Worm (Caenorhabditis elegans) whole organism, L4 larva: Measurements from ENCODE around the gene T12B5.14.

ENCODE experiments used
- F44E2.7 ChIP-seq: fragments of 200-800 bp; sonication (Bioruptor generic); IDR thresholded peaks from 2 replicates; pipeline ENCODE4 v2.1.2; 2022; ENCODE audit warnings: missing genetic modification characterization, missing compliant biosample characterization
- F49E8.2 ChIP-seq: sonication (generic microtip); optimal IDR thresholded peaks from 2 replicates; lab custom pipeline; 2016; ENCODE audit warnings: missing compliant biosample characterization, mild to moderate bottlenecking, missing genetic modification characterization, borderline replicate concordance
- T20F7.1 ChIP-seq: fragments of 200-800 bp; sonication (Bioruptor generic); optimal IDR thresholded peaks from 2 replicates; lab custom pipeline; 2018; ENCODE audit warnings: mild to moderate bottlenecking, missing genetic modification characterization, missing compliant biosample characterization
- Y75B8A.6 ChIP-seq: fragments of 200-800 bp; sonication (Bioruptor generic); IDR thresholded peaks from 2 replicates; pipeline ENCODE4 v1.3.6; 2022; ENCODE audit warnings: missing genetic modification reagents, missing genetic modification characterization, missing compliant biosample characterization
- ZK337.2 ChIP-seq: fragments of 200-800 bp; sonication (Bioruptor generic); IDR thresholded peaks from 2 replicates; pipeline ENCODE4 v1.3.6; 2022; ENCODE audit warnings: missing genetic modification reagents, missing genetic modification characterization, missing compliant biosample characterization
- ZK546.5 ChIP-seq, 2 experiments: sonication (generic microtip); optimal IDR thresholded peaks; 2 replicates each; lab custom pipeline; 2017; ENCODE audit warnings: missing biosample characterization in 2 of 2, missing genetic modification characterization in 2 of 2
- aha-1 ChIP-seq: fragments of 150-350 bp; peaks from one replicate; lab custom pipeline; 2014; ENCODE audit warnings: missing biosample characterization, missing genetic modification characterization
- attf-4 ChIP-seq: sonication (generic microtip); optimal IDR thresholded peaks from 3 replicates; lab custom pipeline; 2017; ENCODE audit warnings: missing biosample characterization, missing genetic modification characterization
- ces-1 ChIP-seq: fragments of 150-350 bp; sonication (generic microtip); optimal IDR thresholded peaks from 4 replicates; lab custom pipeline; 2014; ENCODE audit warnings: missing biosample characterization, missing genetic modification reagents, missing genetic modification characterization
- cey-2 ChIP-seq: sonication (generic microtip); optimal IDR thresholded peaks from 3 replicates; lab custom pipeline; 2017; ENCODE audit warnings: missing genetic modification characterization, mild to moderate bottlenecking, missing compliant biosample characterization, antibody characterized with exemption, borderline replicate concordance; ENCODE audit not compliant: insufficient read depth
- ctbp-1 ChIP-seq: fragments of 200-800 bp; sonication (Bioruptor generic); IDR thresholded peaks from 2 replicates; pipeline ENCODE4 v1.3.6; 2022; ENCODE audit warnings: missing genetic modification reagents, missing genetic modification characterization, missing compliant biosample characterization
- daf-19 ChIP-seq: fragments of 200-800 bp; sonication (Bioruptor generic); conservative IDR thresholded peaks from 2 replicates; pipeline ENCODE4 v1.3.6; 2022; ENCODE audit warnings: missing genetic modification characterization, missing compliant biosample characterization
- daf-8 ChIP-seq: fragments of 200-800 bp; sonication (Bioruptor generic); IDR thresholded peaks from 2 replicates; pipeline ENCODE4 v1.3.6; 2022; ENCODE audit warnings: missing genetic modification characterization, missing compliant biosample characterization
- dmd-8 ChIP-seq: fragments of 200-800 bp; sonication (Bioruptor generic); IDR thresholded peaks from 2 replicates; pipeline ENCODE4 v1.3.6; 2022; ENCODE audit warnings: missing genetic modification characterization, missing compliant biosample characterization
- dpl-1 ChIP-seq: fragments of 150-350 bp; optimal IDR thresholded peaks from 2 replicates; lab custom pipeline; 2014; ENCODE audit warnings: missing biosample characterization, missing genetic modification reagents, missing genetic modification characterization
- dve-1 ChIP-seq: sonication (generic microtip); optimal IDR thresholded peaks from 2 replicates; lab custom pipeline; 2017; ENCODE audit warnings: antibody characterized with exemption, mild to moderate bottlenecking, missing genetic modification characterization, missing compliant biosample characterization; ENCODE audit not compliant: insufficient read depth
- fkh-10 ChIP-seq: fragments of 150-350 bp; optimal IDR thresholded peaks from 2 replicates; lab custom pipeline; 2014; ENCODE audit warnings: missing biosample characterization, missing genetic modification reagents, missing genetic modification characterization
- gei-8 ChIP-seq: fragments of 200-800 bp; sonication (Bioruptor generic); optimal IDR thresholded peaks from 2 replicates; lab custom pipeline; 2018; ENCODE audit warnings: mild to moderate bottlenecking, missing genetic modification characterization, missing compliant biosample characterization
- hif-1 ChIP-seq, 2 experiments: sonication (generic microtip); optimal IDR thresholded peaks; 2 replicates each; lab custom pipeline; 2016 to 2017; ENCODE audit warnings: missing compliant biosample characterization in 2 of 2, missing genetic modification characterization in 2 of 2, missing genetic modification reagents in 2 of 2, missing genotype in 2 of 2, mild to moderate bottlenecking in 1 of 2
- hlh-11 ChIP-seq: fragments of 200-800 bp; sonication (Bioruptor generic); optimal IDR thresholded peaks from 2 replicates; lab custom pipeline; 2018; ENCODE audit warnings: mild to moderate bottlenecking, missing genetic modification characterization, missing compliant biosample characterization
- hlh-30 ChIP-seq: sonication (generic microtip); optimal IDR thresholded peaks from 2 replicates; lab custom pipeline; 2017; ENCODE audit warnings: antibody characterized with exemption, mild to moderate bottlenecking, missing genetic modification characterization, missing compliant biosample characterization; ENCODE audit not compliant: insufficient read depth
- lim-7 ChIP-seq: fragments of 200-800 bp; sonication (Bioruptor generic); IDR thresholded peaks from 2 replicates; pipeline ENCODE4 v1.3.6; 2022; ENCODE audit warnings: missing genetic modification characterization, missing compliant biosample characterization
- lin-1 ChIP-seq: fragments of 200-800 bp; sonication (Bioruptor generic); IDR thresholded peaks from 2 replicates; pipeline ENCODE4 v1.3.6; 2022; ENCODE audit warnings: missing genetic modification reagents, missing genetic modification characterization, missing compliant biosample characterization
- lin-15B ChIP-seq: fragments of 150-350 bp; sonication (generic microtip); optimal IDR thresholded peaks from 3 replicates; lab custom pipeline; 2014; ENCODE audit warnings: missing biosample characterization, missing genetic modification characterization
- lsy-2 ChIP-seq, 2 experiments: fragments of 150-350 bp in 1 of 2; sonication (generic microtip) in 1 of 2; optimal IDR thresholded peaks; 2 replicates each; lab custom pipeline; 2014 to 2017; ENCODE audit warnings: missing biosample characterization in 2 of 2, missing genetic modification characterization in 2 of 2
- madf-5 ChIP-seq, 2 experiments: fragments of 200-800 bp; sonication (Bioruptor generic); IDR thresholded peaks; 2 replicates each; pipeline ENCODE4 v1.3.6; 2022; ENCODE audit warnings: missing compliant biosample characterization in 2 of 2, missing genetic modification characterization in 2 of 2
- mdl-1 ChIP-seq, 2 experiments: fragments of 150-350 bp in 1 of 2; sonication (generic microtip) in 1 of 2; optimal IDR thresholded peaks; 2 replicates each; lab custom pipeline; 2014 to 2017; ENCODE audit warnings: missing biosample characterization in 2 of 2, missing genetic modification characterization in 2 of 2
- nhr-111 ChIP-seq: fragments of 200-800 bp; sonication (Bioruptor generic); optimal IDR thresholded peaks from 2 replicates; lab custom pipeline; 2018; ENCODE audit warnings: mild to moderate bottlenecking, missing genetic modification characterization, missing compliant biosample characterization
- nhr-237 ChIP-seq: sonication (generic microtip); optimal IDR thresholded peaks from 2 replicates; lab custom pipeline; 2017; ENCODE audit warnings: missing biosample characterization, missing genetic modification characterization
- nhr-28 ChIP-seq: fragments of 150-350 bp; optimal IDR thresholded peaks from 2 replicates; lab custom pipeline; 2014; ENCODE audit warnings: missing biosample characterization, missing genetic modification characterization
- nhr-41 ChIP-seq: fragments of 200-800 bp; sonication (Bioruptor generic); IDR thresholded peaks from 2 replicates; pipeline ENCODE4 v1.3.6; 2022; ENCODE audit warnings: missing genetic modification reagents, missing genetic modification characterization, missing compliant biosample characterization
- pha-4 ChIP-seq, 2 experiments: fragments of 150-350 bp in 1 of 2; fragments of 200-800 bp in 1 of 2; sonication (Bioruptor generic) in 1 of 2; IDR thresholded peaks in 1 of 2; optimal IDR thresholded peaks in 1 of 2; 2 replicates each; pipeline versions ENCODE4 v1.3.6 to Lab custom; 2014 to 2022; ENCODE audit warnings: missing genetic modification characterization in 2 of 2, missing genetic modification reagents in 2 of 2, missing biosample characterization in 1 of 2, missing compliant biosample characterization in 1 of 2
- pqm-1 ChIP-seq: sonication (generic microtip); optimal IDR thresholded peaks from 2 replicates; lab custom pipeline; 2017; ENCODE audit warnings: missing biosample characterization, missing genetic modification characterization
- spr-3 ChIP-seq: fragments of 200-800 bp; sonication (Bioruptor generic); optimal IDR thresholded peaks from 2 replicates; lab custom pipeline; 2018; ENCODE audit warnings: mild to moderate bottlenecking, missing genetic modification characterization, missing compliant biosample characterization
- tag-97 ChIP-seq: fragments of 200-800 bp; sonication (Bioruptor generic); IDR thresholded peaks from 2 replicates; pipeline ENCODE4 v1.3.6; 2022; ENCODE audit warnings: missing genetic modification characterization, missing compliant biosample characterization
- unc-130 ChIP-seq: sonication (generic microtip); optimal IDR thresholded peaks from 2 replicates; lab custom pipeline; 2016; ENCODE audit warnings: missing genetic modification reagents, missing genetic modification characterization, missing compliant biosample characterization
- unc-39 ChIP-seq: sonication (generic microtip); optimal IDR thresholded peaks from 2 replicates; lab custom pipeline; 2017; ENCODE audit warnings: missing biosample characterization, missing genetic modification characterization

Gene T12B5.14

DNA sequence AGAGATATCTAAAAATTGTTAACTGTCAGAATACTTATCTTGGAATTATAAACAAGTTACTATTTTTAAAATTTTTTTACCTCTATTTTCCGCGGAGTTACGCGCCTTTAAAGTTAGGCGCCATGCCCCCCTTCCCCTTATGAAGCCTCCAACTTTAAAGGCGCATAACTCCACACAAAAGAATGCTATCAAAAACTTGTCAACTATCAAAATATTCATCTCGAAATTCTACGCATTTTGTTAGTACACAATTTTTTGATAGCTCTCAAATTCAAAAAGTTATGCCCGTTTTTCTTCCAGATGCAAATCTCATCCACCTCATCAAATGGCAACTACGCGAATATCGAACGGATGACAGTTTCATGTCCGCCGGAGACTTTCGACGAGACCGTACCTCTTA, 28.3 kb downstream of the T12B5.14 start, which contains the start of gene tbc-10:
Gene tbc-10 (plus strand): TSS at position 301 of the 400 bp plus-strand sequence.
- TF ChIP-seq aha-1 (tag; lab: Kevin White, UChicago) (no peak), dve-1 (tag; lab: Kevin White, UChicago) (no peak), spr-3 (GFP tag; lab: Kevin White, UChicago) (no peak), unc-130 (GFP tag; lab: Kevin White, UChicago) (no peak), hlh-11 (tag; lab: Kevin White, UChicago) (no peak), lim-7 (GFP tag; lab: Robert Waterston, UW) (no peak), gei-8 (no peak), ZK546.5 (tag; optimal IDR thresholded peaks at IDR 0.05; lab: Kevin White, UChicago) (no peak), attf-4 (no peak), Y75B8A.6 (GFP tag; lab: Robert Waterston, UW) (no peak), nhr-28 (no peak), cey-2 (tag; lab: Kevin White, UChicago) (no peak), pha-4 (GFP tag; IDR thresholded peaks at IDR 0.05; lab: Robert Waterston, UW) (no peak), pha-4 (tag; optimal IDR thresholded peaks at IDR 0.05; lab: Kevin White, UChicago) (no peak), hif-1 (tag; optimal IDR thresholded peaks at IDR 0.05; lab: Kevin White, UChicago) (no peak), unc-39 (tag; lab: Kevin White, UChicago) (no peak), daf-8 (no peak), lin-1 (GFP tag; lab: Robert Waterston, UW) (no peak), dpl-1 (GFP tag; lab: Kevin White, UChicago) (no peak)

DNA sequence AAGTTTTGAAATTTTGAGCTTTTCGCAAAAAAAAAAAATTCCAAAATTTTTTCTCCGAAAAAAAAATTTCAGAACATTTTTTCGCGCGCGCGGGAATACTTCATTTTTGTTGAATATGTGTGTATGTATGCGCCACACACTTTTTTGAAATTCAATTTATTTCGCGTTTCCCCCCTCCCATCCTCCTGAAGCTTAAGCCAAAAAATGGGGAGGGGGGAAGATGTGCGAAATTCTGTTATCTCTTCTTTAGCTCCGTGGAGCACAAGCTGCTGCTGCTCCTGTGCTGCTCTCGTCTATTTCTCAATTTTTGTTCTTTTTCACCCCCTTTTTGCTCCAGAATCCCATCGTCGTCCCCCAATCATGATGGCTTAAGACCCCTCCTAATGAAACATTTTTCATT, 34.9 kb downstream of the T12B5.14 start:
- TF ChIP-seq ctbp-1 (peak; percentile 32; the same call in 1 of the 2 replicates), fkh-10 (peak; percentile 42), nhr-28 (no peak), T20F7.1 (GFP tag; lab: Kevin White, UChicago) (no peak), hlh-30 (tag; lab: Kevin White, UChicago) (no peak), F44E2.7 (no peak), lsy-2 (tag; optimal IDR thresholded peaks at IDR 0.05; lab: Kevin White, UChicago) (no peak), mdl-1 (tag; optimal IDR thresholded peaks at IDR 0.05; lab: Kevin White, UChicago) (no peak), nhr-237 (no peak), ces-1 (GFP tag; lab: Kevin White, UChicago) (peak; percentile 68), madf-5 (GFP tag; IDR thresholded peaks at IDR 0.05; lab: Robert Waterston, UW) (no peak)

DNA sequence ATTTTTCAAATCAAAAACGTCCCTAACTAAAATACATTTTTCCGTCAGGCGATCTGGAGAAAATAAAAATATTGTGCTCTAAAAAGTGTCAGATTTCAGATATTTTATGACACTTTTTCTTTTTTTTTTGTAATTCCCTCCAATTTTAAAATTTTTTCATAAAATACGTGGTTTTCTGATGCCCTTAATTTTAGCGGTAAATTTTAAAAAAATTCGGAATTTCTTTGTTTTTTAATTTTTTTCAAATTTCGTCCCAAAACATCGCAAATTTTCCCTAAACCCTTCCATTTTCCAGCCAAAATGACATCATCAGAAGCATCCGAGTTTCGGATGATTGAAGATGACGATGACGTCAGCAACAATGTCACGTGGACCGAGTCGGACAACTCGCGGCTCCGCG, 36.9 kb downstream of the T12B5.14 start, which contains the start of gene trp-2:
Gene trp-2 (plus strand): TSS at position 301 of the 400 bp plus-strand sequence.
- TF ChIP-seq ZK337.2 (GFP tag; lab: Robert Waterston, UW): no peak
- TF ChIP-seq cey-2 (tag; lab: Kevin White, UChicago): no peak
- no peak for TF ChIP-seq ZK546.5 (tag; optimal IDR thresholded peaks at IDR 0.05; lab: Kevin White, UChicago)
- TF ChIP-seq pqm-1: no peak
- no peak for TF ChIP-seq daf-19
- TF ChIP-seq tag-97 (GFP tag; lab: Robert Waterston, UW): no peak
- TF ChIP-seq lin-15B (tag; lab: Kevin White, UChicago): no peak
- no peak for TF ChIP-seq nhr-111 (GFP tag; lab: Kevin White, UChicago)
- no peak for TF ChIP-seq mdl-1 (tag; optimal IDR thresholded peaks at IDR 0.05; lab: Kevin White, UChicago)
- no peak for TF ChIP-seq T20F7.1 (GFP tag; lab: Kevin White, UChicago)
- no peak for TF ChIP-seq lim-7 (GFP tag; lab: Robert Waterston, UW)
- TF ChIP-seq F49E8.2 (tag; lab: Kevin White, UChicago): no peak
- TF ChIP-seq nhr-41 (GFP tag; lab: Robert Waterston, UW): no peak
- no peak for TF ChIP-seq dmd-8 (GFP tag; lab: Robert Waterston, UW)
